Fruit fly (Drosophila melanogaster): ENCODE data around the gene CG42526.

The CG42526 gene

DNA sequence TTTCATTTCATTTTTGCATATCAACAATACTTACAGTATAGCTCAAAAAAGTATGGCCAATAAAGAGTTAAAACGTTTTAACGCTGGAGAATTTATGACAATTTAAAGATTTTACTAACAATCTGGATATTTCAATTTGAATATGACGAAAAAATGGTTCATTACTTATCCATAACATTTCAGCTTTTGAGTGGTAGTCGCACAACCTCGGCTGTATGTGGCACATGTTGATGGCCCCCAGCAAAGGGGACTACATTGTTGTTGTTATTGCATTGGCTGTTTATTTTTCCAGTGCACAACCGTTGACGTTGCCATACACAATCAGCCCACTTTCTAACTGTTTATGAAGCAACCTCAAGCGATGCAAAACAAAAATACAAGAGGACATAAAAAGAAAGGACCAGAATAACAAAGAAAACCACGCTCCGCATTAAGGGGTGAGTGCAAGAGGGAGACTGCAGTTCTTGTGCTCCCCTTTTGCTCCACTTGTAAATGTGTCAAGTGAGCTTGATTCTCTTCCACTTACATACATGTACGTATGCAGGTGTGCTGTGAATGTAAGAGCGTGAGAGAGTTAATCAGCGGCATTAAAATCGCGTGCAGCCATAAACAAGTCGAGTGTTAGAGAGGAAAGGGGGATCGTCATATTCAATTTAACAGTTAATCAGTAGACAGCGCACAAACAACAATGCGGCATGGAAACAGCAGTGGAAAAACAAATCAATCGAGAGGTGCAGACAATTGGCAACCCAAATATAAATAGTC, 15.0 kb downstream of the CG42526 start (continued):
- TF ChIP-seq CG3032 (tag; optimal IDR thresholded peaks at IDR 0.05) (peak; percentile 94), CG9139 (GFP tag; optimal IDR thresholded peaks at IDR 0.05) (peak; percentile 94), esn (GFP tag; optimal IDR thresholded peaks at IDR 0.05) (peak; percentile 99), Lpt (GFP tag; optimal IDR thresholded peaks at IDR 0.05) (peak; percentile 84), Met (GFP tag; optimal IDR thresholded peaks at IDR 0.05) (peak; percentile 98), spab (GFP tag; optimal IDR thresholded peaks at IDR 0.05) (peak; percentile 93), ss (GFP tag; optimal IDR thresholded peaks at IDR 0.05) (peak; percentile 93 to 96), CG1621 (tag; optimal IDR thresholded peaks at IDR 0.05) (peak; percentile 95), lz (GFP tag; optimal IDR thresholded peaks at IDR 0.05) (peak; percentile 98)

DNA sequence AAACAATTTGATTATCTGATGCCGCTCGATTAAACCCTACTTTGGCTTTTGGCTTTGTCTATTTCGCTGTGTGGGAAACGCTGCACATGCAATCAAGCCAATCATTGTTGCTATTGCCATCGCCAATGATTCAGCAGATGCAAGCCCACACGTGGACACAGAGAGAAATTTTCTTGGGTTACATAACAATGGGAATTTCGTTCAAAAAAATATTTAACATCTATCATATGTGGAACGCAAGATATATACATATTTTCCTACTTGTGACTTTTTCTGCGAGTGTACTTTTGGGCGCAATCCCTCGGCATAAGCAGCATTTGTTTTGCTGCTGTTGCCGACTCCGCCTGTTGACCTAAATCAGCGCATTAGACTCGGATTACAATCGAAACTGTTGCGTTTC, 15.9 kb downstream of the CG42526 start:
- peak; percentile 72 for TF ChIP-seq Met (GFP tag; optimal IDR thresholded peaks at IDR 0.05)
- no peak for TF ChIP-seq Blimp-1 (GFP tag; optimal IDR thresholded peaks at IDR 0.05)
- peak; percentile 35 for TF ChIP-seq CG8632 (GFP tag; optimal IDR thresholded peaks at IDR 0.05)
- no peak for TF ChIP-seq CG10631 (GFP tag; optimal IDR thresholded peaks at IDR 0.05)
- peak; percentile 39 for TF ChIP-seq achi (GFP tag; optimal IDR thresholded peaks at IDR 0.05)
- peak; percentile 43 for TF ChIP-seq Ets96B (tag; optimal IDR thresholded peaks at IDR 0.05)
- TF ChIP-seq Gug (GFP tag; IDR thresholded peaks at IDR 0.05), result peak; percentile 74
- peak; percentile 63 for TF ChIP-seq CG32006 (GFP tag; optimal IDR thresholded peaks at IDR 0.05)
- TF ChIP-seq CG1621 (tag; optimal IDR thresholded peaks at IDR 0.05), result no peak
- TF ChIP-seq CG34406 (GFP tag; optimal IDR thresholded peaks at IDR 0.05), result peak; percentile 63
- TF ChIP-seq salr (GFP tag; optimal IDR thresholded peaks at IDR 0.05), result no peak
- no peak for TF ChIP-seq vri (GFP tag; optimal IDR thresholded peaks at IDR 0.05)
- TF ChIP-seq Sox14 (GFP tag; optimal IDR thresholded peaks at IDR 0.05), result peak; percentile 47
- TF ChIP-seq CG6163 (GFP tag; IDR thresholded peaks at IDR 0.05), result peak; percentile 85
- TF ChIP-seq Hr38 (GFP tag; optimal IDR thresholded peaks at IDR 0.05), result no peak
- no peak for TF ChIP-seq dsx (GFP tag; optimal IDR thresholded peaks at IDR 0.05; ENCODE audit: poor library complexity, severe bottlenecking)
- peak; percentile 64 for TF ChIP-seq CG10669 (GFP tag; optimal IDR thresholded peaks at IDR 0.05)
- TF ChIP-seq Sox15 (GFP tag; optimal IDR thresholded peaks at IDR 0.05), result peak; percentile 43
- no peak for TF ChIP-seq Ets21C (GFP tag; optimal IDR thresholded peaks at IDR 0.05)
- no peak for TF ChIP-seq CG9139 (GFP tag; optimal IDR thresholded peaks at IDR 0.05)
- peak; percentile 22 for TF ChIP-seq fd59A (GFP tag; optimal IDR thresholded peaks at IDR 0.05)
- peak; percentile 15 for TF ChIP-seq CG3032 (tag; optimal IDR thresholded peaks at IDR 0.05)
- TF ChIP-seq dac (GFP tag; optimal IDR thresholded peaks at IDR 0.05), result no peak
- no peak for TF ChIP-seq lz (GFP tag; optimal IDR thresholded peaks at IDR 0.05)
- peak; percentile 59 for TF ChIP-seq CG7368 (GFP tag; optimal IDR thresholded peaks at IDR 0.05)
- peak; percentile 45 for TF ChIP-seq CG4318 (GFP tag; optimal IDR thresholded peaks at IDR 0.05)
- peak; percentile 50 for TF ChIP-seq Hr4 (GFP tag; optimal IDR thresholded peaks at IDR 0.05)
- TF ChIP-seq pdm3 (GFP tag; optimal IDR thresholded peaks at IDR 0.05), result peak; percentile 63
- TF ChIP-seq fd85E (GFP tag; optimal IDR thresholded peaks at IDR 0.05), result no peak
- TF ChIP-seq net (GFP tag; optimal IDR thresholded peaks at IDR 0.05), result peak; percentile 44
- TF ChIP-seq CG8119 (GFP tag; IDR thresholded peaks at IDR 0.05), result peak; percentile 81
- TF ChIP-seq esn (GFP tag; optimal IDR thresholded peaks at IDR 0.05), result peak; percentile 3
- TF ChIP-seq fkh (GFP tag; optimal IDR thresholded peaks at IDR 0.05), result no peak
- TF ChIP-seq CG11902 (GFP tag; optimal IDR thresholded peaks at IDR 0.05), result peak; percentile 58
- peak; percentile 72 for TF ChIP-seq topi (GFP tag; optimal IDR thresholded peaks at IDR 0.05)
- TF ChIP-seq OdsH (GFP tag; optimal IDR thresholded peaks at IDR 0.05), result peak; percentile 69
- TF ChIP-seq ss (GFP tag; optimal IDR thresholded peaks at IDR 0.05), result no peak
- TF ChIP-seq CG31627 (GFP tag; optimal IDR thresholded peaks at IDR 0.05), result peak; percentile 70
- TF ChIP-seq CG15336 (GFP tag; IDR thresholded peaks at IDR 0.05), result peak; percentile 85
- peak; percentile 37 for TF ChIP-seq Smox (GFP tag; optimal IDR thresholded peaks at IDR 0.05)
- peak; percentile 91 for TF ChIP-seq eg (GFP tag; IDR thresholded peaks at IDR 0.05)
- TF ChIP-seq cyc (GFP tag; optimal IDR thresholded peaks at IDR 0.05), result peak; percentile 77
- TF ChIP-seq svp (GFP tag), result peak; percentile 67
- no peak for TF ChIP-seq Eip75B (GFP tag; optimal IDR thresholded peaks at IDR 0.05)
- TF ChIP-seq Eip93F (GFP tag; optimal IDR thresholded peaks at IDR 0.05), result no peak
- TF ChIP-seq CG3919 (GFP tag; optimal IDR thresholded peaks at IDR 0.05), result peak; percentile 78

Data from whole organism, prepupa.